Worm (Caenorhabditis elegans): ENCODE results near the gene F52D10.2.

Gene F52D10.2

ce11 chrX:11552879-11553278 is 38.6 kb downstream of the F52D10.2 start:
- TF ChIP-seq F39B2.1 (GFP tag; IDR thresholded peaks at IDR 0.05) (no peak), aptf-3 (GFP tag; IDR thresholded peaks at IDR 0.05) (no peak), atf-7 (tag; optimal IDR thresholded peaks at IDR 0.05) (no peak), mes-4 (tag; optimal IDR thresholded peaks at IDR 0.05) (no peak)

- TF ChIP-seq dpff-1 (tag; optimal IDR thresholded peaks at IDR 0.05) (no peak), C17E4.6 (GFP tag; IDR thresholded peaks at IDR 0.05) (no peak), sdz-38 (tag; optimal IDR thresholded peaks at IDR 0.05) (no peak), lsy-27 (tag; optimal IDR thresholded peaks at IDR 0.05; ENCODE audit: borderline replicate concordance, insufficient read depth) (no peak), ceh-91 (GFP tag; IDR thresholded peaks at IDR 0.05) (no peak), Y53G8AR.9 (GFP tag; conservative IDR thresholded peaks at IDR 0.05) (no peak), C06A6.2 (GFP tag; conservative IDR thresholded peaks at IDR 0.05) (no peak), efl-1 (GFP tag; optimal IDR thresholded peaks at IDR 0.05) (no peak), mes-4 (tag; optimal IDR thresholded peaks at IDR 0.05) (no peak), lin-35 (GFP tag; optimal IDR thresholded peaks at IDR 0.05) (no peak), hlh-12 (tag; optimal IDR thresholded peaks at IDR 0.05) (no peak), T26A5.8 (tag; optimal IDR thresholded peaks at IDR 0.05) (no peak), F37B4.10 (GFP tag; IDR thresholded peaks at IDR 0.05) (no peak), ama-1 (optimal IDR thresholded peaks at IDR 0.05) (no peak), ama-1 (GFP tag; optimal IDR thresholded peaks at IDR 0.05) (no peak)
Measured at ce11 chrX:11551808-11552207, 39.7 kb downstream of the F52D10.2 start.

DNA sequence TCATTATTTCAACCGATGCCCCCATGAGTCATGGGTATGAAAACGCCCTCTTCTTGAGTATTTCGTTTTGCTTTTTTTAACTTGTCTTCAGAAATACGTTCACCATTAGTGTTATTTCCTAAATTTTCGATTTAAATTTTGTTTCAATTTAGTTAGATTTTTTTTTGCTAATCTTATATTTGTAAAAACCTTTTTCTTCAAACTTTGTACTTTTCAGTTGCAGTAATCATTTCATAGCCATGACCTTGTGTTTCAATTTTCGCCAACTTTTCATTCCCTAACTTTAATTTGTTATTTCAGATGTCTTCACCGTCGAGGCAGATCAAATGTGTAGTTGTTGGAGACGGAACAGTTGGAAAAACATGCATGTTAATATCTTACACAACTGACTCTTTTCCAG is 43.2 kb downstream of the F52D10.2 start, which contains the start of gene mig-2:
TSS of gene mig-2 (plus strand) at position 301 of the 400 bp plus-strand sequence.
- TF ChIP-seq nhr-179 (tag; optimal IDR thresholded peaks at IDR 0.05) (no peak), lin-35 (GFP tag; optimal IDR thresholded peaks at IDR 0.05) (no peak), Y79H2A.3 (GFP tag; conservative IDR thresholded peaks at IDR 0.05) (no peak), madf-6 (GFP tag; IDR thresholded peaks at IDR 0.05) (no peak), attf-5 (GFP tag; optimal IDR thresholded peaks at IDR 0.05) (no peak), F22D6.2 (tag; optimal IDR thresholded peaks at IDR 0.05) (no peak), Y95B8A.8 (GFP tag; IDR thresholded peaks at IDR 0.05) (no peak), tlf-1 (GFP tag; optimal IDR thresholded peaks at IDR 0.05) (no peak), ztf-18 (tag; optimal IDR thresholded peaks at IDR 0.05) (no peak), rpc-1 (optimal IDR thresholded peaks at IDR 0.05) (no peak), rpc-1 (tag; optimal IDR thresholded peaks at IDR 0.05) (no peak), attf-3 (GFP tag; conservative IDR thresholded peaks at IDR 0.05) (no peak), snpc-1.3 (tag; optimal IDR thresholded peaks at IDR 0.05; ENCODE audit: insufficient read depth) (no peak)

DNA sequence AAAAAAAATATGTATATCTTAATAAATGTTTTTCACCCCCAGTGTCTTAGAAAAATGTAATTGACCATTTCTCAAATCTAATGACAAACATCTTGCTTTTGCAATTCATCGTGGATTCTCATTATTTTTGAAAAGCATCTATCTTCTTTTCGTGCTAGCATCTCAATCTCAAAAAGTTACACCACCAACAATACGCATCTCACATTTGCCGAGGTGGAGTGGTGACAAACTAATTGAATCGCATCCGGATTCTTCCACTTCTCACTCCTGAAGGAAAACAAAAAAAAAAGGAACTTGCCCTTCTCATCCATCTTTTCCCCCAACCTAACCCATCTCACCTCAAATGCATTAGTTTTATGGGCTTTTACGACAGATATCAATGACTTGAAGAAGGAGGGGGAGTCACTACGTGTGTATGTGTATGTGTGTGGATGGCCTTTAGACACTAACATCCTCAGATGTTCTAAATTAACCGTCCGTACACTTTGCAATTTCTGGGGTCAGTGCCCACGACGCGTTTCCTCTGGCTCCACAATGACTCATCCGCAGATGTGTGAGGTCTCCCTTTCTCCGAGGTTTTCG is 44.0 kb downstream of the F52D10.2 start:
- no peak for TF ChIP-seq ztf-18 (tag; optimal IDR thresholded peaks at IDR 0.05)
- TF ChIP-seq hlh-26 (GFP tag; conservative IDR thresholded peaks at IDR 0.05), result no peak
- no peak for TF ChIP-seq atf-7 (tag; optimal IDR thresholded peaks at IDR 0.05)
- TF ChIP-seq lin-54 (GFP tag; optimal IDR thresholded peaks at IDR 0.05), result no peak

DNA sequence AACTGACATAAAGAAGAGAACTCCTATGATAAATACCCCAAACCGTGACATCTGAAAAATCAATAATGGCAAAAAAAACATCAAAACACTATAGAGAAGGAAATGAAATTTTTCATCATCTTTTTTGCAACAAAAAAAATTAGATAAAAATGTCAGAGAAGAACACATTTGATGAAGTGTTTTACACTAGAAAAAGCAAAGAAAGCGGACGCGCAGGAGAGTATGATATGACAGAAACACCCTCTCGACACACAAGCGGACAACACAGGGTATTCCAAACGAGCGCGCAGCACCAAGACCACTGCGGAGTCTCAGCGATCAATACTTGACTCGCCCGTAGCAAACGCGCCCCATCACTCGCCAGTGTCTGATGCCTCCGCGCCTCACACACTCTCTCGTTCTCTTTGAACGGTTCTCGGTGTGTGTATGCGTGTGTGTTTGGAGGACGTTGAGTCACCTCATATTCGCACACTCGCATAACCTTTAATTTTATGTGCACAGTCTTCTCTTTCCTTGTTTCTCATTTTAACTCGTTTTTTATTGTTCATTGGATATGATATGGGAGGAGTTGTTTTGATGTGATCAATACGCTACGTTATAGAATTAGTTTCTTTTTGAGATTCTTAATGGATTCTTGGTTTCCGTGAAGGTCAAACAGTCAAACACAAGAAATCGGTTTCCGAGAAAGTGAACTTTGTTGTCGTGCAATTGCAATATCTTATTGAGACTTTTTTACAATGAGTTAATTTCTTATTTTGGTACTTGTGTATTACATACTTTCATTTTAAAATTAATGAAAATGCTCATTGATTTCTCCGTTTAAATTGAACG is 44.9 kb downstream of the F52D10.2 start, which contains the start of gene selt-1.1:
TSS of gene selt-1.1 (minus strand) at position 51 of the 831 bp plus-strand sequence.
- TF ChIP-seq lir-1 (GFP tag; conservative IDR thresholded peaks at IDR 0.05) (no peak), egl-44 (GFP tag; IDR thresholded peaks at IDR 0.05) (no peak), let-607 (tag; optimal IDR thresholded peaks at IDR 0.05) (peak; percentile 43 to 68), ZK185.1 (tag; optimal IDR thresholded peaks at IDR 0.05; ENCODE audit: poor library complexity, severe bottlenecking) (peak; percentile 46), F23B12.7 (tag; optimal IDR thresholded peaks at IDR 0.05; ENCODE audit: insufficient read depth) (peak; percentile 5), mel-28 (tag; optimal IDR thresholded peaks at IDR 0.05; ENCODE audit: borderline replicate concordance) (no peak), zim-3 (tag; optimal IDR thresholded peaks at IDR 0.05) (no peak), pbrm-1 (GFP tag; IDR thresholded peaks at IDR 0.05) (peak; percentile 32; the same call in 1 of the 2 replicates), C17E4.6 (GFP tag; IDR thresholded peaks at IDR 0.05) (no peak), somi-1 (GFP tag; optimal IDR thresholded peaks at IDR 0.05) (no peak), F49E8.2 (tag; optimal IDR thresholded peaks at IDR 0.05; ENCODE audit: insufficient read depth) (no peak)
